Fruit fly (Drosophila melanogaster) whole organism, pupa: Measurements from ENCODE around the gene mRpL3.

Experiments
- CG12605 ChIP-seq: fragments of 200-800 bp; sonication (Bioruptor generic); IDR thresholded peaks from 2 replicates; pipeline ENCODE4 v1.3.6; 2022; ENCODE audit warnings: missing biosample characterization, missing genetic modification characterization
- CG14655 ChIP-seq: fragments of 200-800 bp; sonication (Bioruptor generic); optimal IDR thresholded peaks from 3 replicates; lab custom pipeline; 2017; ENCODE audit warnings: mild to moderate bottlenecking, missing biosample characterization, missing genetic modification reagents, missing genetic modification characterization
- CG15710 ChIP-seq: fragments of 200-800 bp; sonication (Bioruptor generic); optimal IDR thresholded peaks from 2 replicates; lab custom pipeline; 2018; ENCODE audit warnings: missing biosample characterization, mild to moderate bottlenecking, missing genetic modification characterization, moderate library complexity
- CG34367 ChIP-seq: fragments of 200-800 bp; sonication (Bioruptor generic); optimal IDR thresholded peaks from 2 replicates; lab custom pipeline; 2018; ENCODE audit warnings: missing biosample characterization, mild to moderate bottlenecking, missing genetic modification characterization
- CG4496 ChIP-seq: fragments of 200-800 bp; sonication (Bioruptor generic); IDR thresholded peaks from 3 replicates; pipeline ENCODE4 v1.3.6; 2022; ENCODE audit warnings: missing biosample characterization, missing genetic modification characterization
- CG8159 ChIP-seq: fragments of 200-800 bp; sonication (Bioruptor generic); optimal IDR thresholded peaks from 3 replicates; lab custom pipeline; 2018; ENCODE audit warnings: missing biosample characterization, mild to moderate bottlenecking, missing genetic modification characterization, moderate library complexity
- CG8301 ChIP-seq: fragments of 200-800 bp; sonication (Bioruptor generic); optimal IDR thresholded peaks from 2 replicates; lab custom pipeline; 2018; ENCODE audit warnings: missing biosample characterization, mild to moderate bottlenecking, missing genetic modification characterization
- D1 ChIP-seq: fragments of 200-800 bp; sonication (Bioruptor generic); optimal IDR thresholded peaks from 2 replicates; lab custom pipeline; 2018; ENCODE audit warnings: missing biosample characterization, mild to moderate bottlenecking, missing genetic modification characterization, moderate library complexity
- EcR ChIP-seq: fragments of 200-800 bp; sonication (Bioruptor generic); optimal IDR thresholded peaks from 3 replicates; lab custom pipeline; 2019; ENCODE audit warnings: missing biosample characterization, missing genetic modification characterization, mild to moderate bottlenecking, moderate library complexity, missing genetic modification reagents
- Ets98B ChIP-seq: fragments of 200-800 bp; sonication (Bioruptor generic); IDR thresholded peaks from 2 replicates; pipeline ENCODE4 v1.3.6; 2022; ENCODE audit warnings: missing biosample characterization, missing genetic modification characterization
- fd96Ca ChIP-seq: fragments of 200-800 bp; sonication (Bioruptor generic); IDR thresholded peaks from 3 replicates; pipeline ENCODE4 v1.3.6; 2022; ENCODE audit warnings: missing biosample characterization, missing genetic modification characterization
- gl ChIP-seq: fragments of 200-800 bp; sonication (Bioruptor generic); optimal IDR thresholded peaks from 2 replicates; lab custom pipeline; 2018; ENCODE audit warnings: missing biosample characterization, mild to moderate bottlenecking, missing genetic modification characterization

DNA sequence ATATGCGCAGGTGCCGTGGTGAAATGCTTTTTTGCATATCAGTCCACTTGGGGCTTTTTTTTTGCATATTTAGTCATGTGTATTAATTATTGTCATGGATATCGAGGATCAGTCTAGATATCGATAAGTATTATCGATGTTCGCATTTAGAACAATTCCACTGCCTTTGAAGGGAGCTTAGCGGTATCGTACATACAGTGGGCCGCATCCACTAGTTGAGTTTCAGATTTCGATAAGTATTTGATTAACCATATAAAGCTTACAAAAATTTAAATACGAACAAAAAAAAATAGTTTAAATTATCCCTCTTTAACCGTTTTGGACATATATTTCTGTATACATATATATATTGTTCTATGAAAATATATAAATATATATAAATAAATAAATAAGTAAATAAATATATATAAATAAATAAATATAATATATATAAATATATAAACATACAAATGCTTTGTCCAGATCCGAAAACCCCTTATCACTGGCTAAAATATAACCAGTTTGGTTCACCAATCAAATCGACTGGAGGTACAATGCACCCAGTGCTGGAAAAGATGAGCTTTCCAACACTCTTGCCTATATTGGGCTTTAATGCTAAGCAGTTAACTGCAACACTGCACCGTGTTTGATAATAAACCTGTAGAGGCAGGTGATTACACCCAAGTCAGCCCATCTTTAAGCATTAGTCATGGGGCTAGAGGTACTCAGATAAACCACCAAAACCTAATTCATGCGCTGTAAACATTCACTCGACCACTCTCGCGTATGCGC lies 42.0 kb downstream of the mRpL3 start:
- TF ChIP-seq D1 (tag; lab: Kevin White, UChicago) (no peak), EcR (no peak), CG4496 (GFP tag; lab: Robert Waterston, UW) (0 out of 3 replicates have a peak, but pooled peaks have one; percentile 32), CG14655 (GFP tag; lab: Kevin White, UChicago) (no peak), Ets98B (GFP tag; lab: Robert Waterston, UW) (no peak), CG8159 (tag; lab: Kevin White, UChicago) (peak; percentile 22), CG8301 (tag; lab: Kevin White, UChicago) (no peak), CG34367 (tag; lab: Kevin White, UChicago) (peak; percentile 0), CG12605 (GFP tag; lab: Robert Waterston, UW) (no peak), fd96Ca (GFP tag; lab: Robert Waterston, UW) (no peak), gl (no peak), CG15710 (tag; lab: Kevin White, UChicago) (peak; percentile 3)
